Worm (Caenorhabditis elegans): ENCODE results near the gene F47B8.8.

ce11 chrV:14283241-14283640 is 48.3 kb upstream of the F47B8.8 start, which contains the start of gene F40G12.10:
- TF ChIP-seq him-1 (tag; optimal IDR thresholded peaks at IDR 0.05) (no peak), W03F9.2 (tag; optimal IDR thresholded peaks at IDR 0.05) (no peak), dao-5 (tag; optimal IDR thresholded peaks at IDR 0.05) (no peak)
